Fruit fly (Drosophila melanogaster) whole organism, larva: ENCODE results near the gene CG5391.

Experiments
- noc ChIP-seq: fragments of 200-800 bp; sonication (Bioruptor generic); optimal IDR thresholded peaks from 3 replicates; lab custom pipeline; 2019; ENCODE audit warnings: missing biosample characterization, mild to moderate bottlenecking, missing genetic modification characterization, moderate library complexity

The CG5391 gene

dm6 chr3R:22334050-22334449, at the start of gene CG5391:
Gene CG5391 (minus strand): TSS chr3R:22334150.
- TF ChIP-seq noc = no peak

- TF ChIP-seq noc = no peak
Observed at dm6 chr3R:22381735-22382134, 47.8 kb upstream of the CG5391 start, which contains the start of gene Gpdh3. Gene Gpdh3 (plus strand): TSS chr3R:22382035.

- TF ChIP-seq noc = no peak
Observed at dm6 chr3R:22381077-22381476, 47.1 kb upstream of the CG5391 start, which contains the start of gene CG43342. Gene CG43342 (plus strand): TSS chr3R:22381340.

- TF ChIP-seq noc = no peak
Observed at dm6 chr3R:22379942-22380341, 46.0 kb upstream of the CG5391 start, which contains the start of gene CG34149. Gene CG34149 (plus strand): TSS chr3R:22380128.

dm6 chr3R:22375674-22376073, 41.7 kb upstream of the CG5391 start, which contains the start of gene CG18596:
Gene CG18596 (plus strand): TSS chr3R:22375923.
- no peak for TF ChIP-seq noc

dm6 chr3R:22372535-22372934, 38.6 kb upstream of the CG5391 start, which contains the start of gene CG7069:
Gene CG7069 (plus strand): TSS chr3R:22372835.
- no peak for TF ChIP-seq noc

- no peak for TF ChIP-seq noc
Observed at dm6 chr3R:22368777-22369214, 34.8 kb upstream of the CG5391 start.

- peak; percentile 19 for TF ChIP-seq noc
Observed at dm6 chr3R:22368077-22368776, 34.3 kb upstream of the CG5391 start.

- no peak for TF ChIP-seq noc
Observed at dm6 chr3R:22367126-22368076, 33.5 kb upstream of the CG5391 start, which contains the start of the genes Polr3F and PyK. Gene Polr3F (minus strand): TSS chr3R:22367373. Gene PyK (plus strand): TSS chr3R:22367536.

dm6 chr3R:22365660-22366195, 31.8 kb upstream of the CG5391 start, which contains the start of gene CG5382:
Gene CG5382 (minus strand): TSS chr3R:22365983.
- no peak for TF ChIP-seq noc

- TF ChIP-seq noc = peak; percentile 93
Observed at dm6 chr3R:22362218-22362907, 28.4 kb upstream of the CG5391 start, which contains the start of the genes JMJD6, CG7071 and Muted. Gene JMJD6 (minus strand): TSS chr3R:22362371. Gene CG7071 (plus strand): TSS chr3R:22362620. Gene Muted (plus strand): TSS chr3R:22362620.

- peak; percentile 73 for TF ChIP-seq noc
Observed at dm6 chr3R:22358810-22359209, 24.9 kb upstream of the CG5391 start.

- peak; percentile 14 for TF ChIP-seq noc
Observed at dm6 chr3R:22357942-22358341, 24.0 kb upstream of the CG5391 start.

dm6 chr3R:22356464-22357410, 22.8 kb upstream of the CG5391 start, which contains the start of gene Sar1:
Gene Sar1 (plus strand): TSS chr3R:22356685.
- peak; percentile 48 for TF ChIP-seq noc
